Fruit fly (Drosophila melanogaster) whole organism, embryonic: ENCODE data around the gene stac.
A peak's percentile ranks its signal among the peaks of the same experiment; 100 is the strongest.

Experiments used
- Bdp1 ChIP-seq: fragments of 200-800 bp; sonication (Bioruptor generic); optimal IDR thresholded peaks from 3 replicates; lab custom pipeline; 2016; ENCODE audit warnings: missing biosample characterization, missing genetic modification characterization
- CG10147 ChIP-seq: fragments of 200-800 bp; sonication (Bioruptor generic); optimal IDR thresholded peaks from 2 replicates; lab custom pipeline; 2019; ENCODE audit warnings: missing biosample characterization, mild to moderate bottlenecking, missing genetic modification characterization, moderate library complexity
- CG10274 ChIP-seq: fragments of 200-800 bp; sonication (Bioruptor generic); optimal IDR thresholded peaks from 3 replicates; lab custom pipeline; 2017; ENCODE audit warnings: missing biosample characterization, mild to moderate bottlenecking, missing genetic modification characterization
- CG10654 ChIP-seq: fragments of 200-800 bp; sonication (Bioruptor generic); optimal IDR thresholded peaks from 2 replicates; lab custom pipeline; 2016; ENCODE audit warnings: missing biosample characterization, missing genetic modification characterization
- CG10979 ChIP-seq: fragments of 200-800 bp; sonication (Bioruptor generic); optimal IDR thresholded peaks from 2 replicates; lab custom pipeline; 2018; ENCODE audit warnings: missing biosample characterization, mild to moderate bottlenecking, missing genetic modification characterization, moderate library complexity
- CG11560 ChIP-seq: fragments of 200-800 bp; sonication (Bioruptor generic); IDR thresholded peaks from 3 replicates; pipeline ENCODE4 v1.3.6; 2022; ENCODE audit warnings: missing biosample characterization, missing genetic modification characterization
- CG13424 ChIP-seq: fragments of 200-800 bp; sonication (Bioruptor generic); optimal IDR thresholded peaks from 2 replicates; lab custom pipeline; 2019; ENCODE audit warnings: missing biosample characterization, mild to moderate bottlenecking, missing genetic modification characterization, moderate library complexity
- CG13775 ChIP-seq: fragments of 200-800 bp; sonication (Bioruptor generic); optimal IDR thresholded peaks from 3 replicates; lab custom pipeline; 2017; ENCODE audit warnings: missing biosample characterization, mild to moderate bottlenecking, missing genetic modification characterization
- CG14050 ChIP-seq: fragments of 200-800 bp; sonication (Bioruptor generic); IDR thresholded peaks from 3 replicates; pipeline ENCODE4 v1.3.6; 2022; ENCODE audit warnings: missing biosample characterization, missing genetic modification characterization
- CG2129 ChIP-seq: fragments of 200-800 bp; sonication (Bioruptor generic); IDR thresholded peaks from 2 replicates; pipeline ENCODE4 v1.3.6; 2022; ENCODE audit warnings: missing biosample characterization, missing genetic modification characterization; ENCODE audit not compliant: partially characterized antibody
- CG30431 ChIP-seq: fragments of 200-800 bp; sonication (Bioruptor generic); optimal IDR thresholded peaks from 2 replicates; lab custom pipeline; 2017; ENCODE audit warnings: missing biosample characterization, missing genetic modification characterization
- CG3065 ChIP-seq: fragments of 200-800 bp; sonication (Bioruptor generic); optimal IDR thresholded peaks from 2 replicates; lab custom pipeline; 2016; ENCODE audit warnings: missing biosample characterization, missing genetic modification characterization
- CG3847 ChIP-seq: fragments of 200-800 bp; sonication (Bioruptor generic); IDR thresholded peaks from 2 replicates; pipeline ENCODE4 v1.3.6; 2022; ENCODE audit warnings: missing biosample characterization, missing genetic modification characterization
- CG4424 ChIP-seq: fragments of 200-800 bp; sonication (Bioruptor generic); optimal IDR thresholded peaks from 3 replicates; lab custom pipeline; 2016; ENCODE audit warnings: missing biosample characterization, missing genetic modification characterization
- CG6854 ChIP-seq: fragments of 200-800 bp; sonication (Bioruptor generic); optimal IDR thresholded peaks from 3 replicates; lab custom pipeline; 2017; ENCODE audit warnings: missing biosample characterization, mild to moderate bottlenecking, missing genetic modification characterization
- CG7928 ChIP-seq: fragments of 200-800 bp; sonication (Bioruptor generic); optimal IDR thresholded peaks from 2 replicates; lab custom pipeline; 2017; ENCODE audit warnings: missing biosample characterization, mild to moderate bottlenecking, missing genetic modification characterization
- CG8388 ChIP-seq: fragments of 200-800 bp; sonication (Bioruptor generic); optimal IDR thresholded peaks from 2 replicates; lab custom pipeline; 2019; ENCODE audit warnings: missing biosample characterization, mild to moderate bottlenecking, missing genetic modification characterization, moderate library complexity
- CG9797 ChIP-seq: fragments of 200-800 bp; sonication (Bioruptor generic); optimal IDR thresholded peaks from 3 replicates; lab custom pipeline; 2018; ENCODE audit warnings: missing biosample characterization, mild to moderate bottlenecking, missing genetic modification characterization
- D19B ChIP-seq: fragments of 200-800 bp; sonication (Bioruptor generic); optimal IDR thresholded peaks from 2 replicates; lab custom pipeline; 2017; ENCODE audit warnings: missing biosample characterization, mild to moderate bottlenecking, missing genetic modification characterization
- E2f2 ChIP-seq: fragments of 200-800 bp; sonication (Bioruptor generic); IDR thresholded peaks from 2 replicates; pipeline ENCODE4 v1.3.6; 2022; ENCODE audit warnings: missing biosample characterization, missing genetic modification characterization
- Ets65A ChIP-seq: fragments of 200-800 bp; sonication (Bioruptor generic); peaks from one replicate; lab custom pipeline; 2016; ENCODE audit warnings: missing biosample characterization, missing genetic modification characterization
- Gug ChIP-seq: fragments of 200-800 bp; sonication (Bioruptor generic); IDR thresholded peaks from 4 replicates; pipeline ENCODE4 v1.3.6; 2022; ENCODE audit warnings: missing biosample characterization, missing genetic modification characterization
- Hr3 ChIP-seq: fragments of 200-800 bp; sonication (Bioruptor generic); optimal IDR thresholded peaks from 3 replicates; lab custom pipeline; 2016; ENCODE audit warnings: missing biosample characterization, missing genetic modification characterization
- Hr78 ChIP-seq, 2 experiments: fragments of 200-800 bp in 1 of 2; fragments of >200 bp in 1 of 2; sonication (Bioruptor generic) in 1 of 2; optimal IDR thresholded peaks; 2 replicates each; lab custom pipeline; 2017 to 2019; ENCODE audit warnings: missing biosample characterization in 2 of 2, missing genetic modification characterization in 2 of 2, mild to moderate bottlenecking in 1 of 2, moderate library complexity in 1 of 2
- Med ChIP-seq: fragments of 200-800 bp; sonication (Bioruptor generic); peaks from one replicate; lab custom pipeline; 2016; ENCODE audit warnings: missing biosample characterization, missing genetic modification characterization, mild to moderate bottlenecking, inconsistent platforms, moderate library complexity
- Mrtf ChIP-seq: fragments of 200-800 bp; sonication (Bioruptor generic); IDR thresholded peaks from 3 replicates; pipeline ENCODE4 v1.3.6; 2022; ENCODE audit warnings: missing biosample characterization, missing genetic modification characterization
- NC2β ChIP-seq: fragments of 200-800 bp; sonication (Bioruptor generic); optimal IDR thresholded peaks from 2 replicates; lab custom pipeline; 2016; ENCODE audit warnings: missing biosample characterization, missing genetic modification characterization
- PHDP ChIP-seq: fragments of 200-800 bp; sonication (Bioruptor generic); optimal IDR thresholded peaks from 3 replicates; lab custom pipeline; 2018; ENCODE audit warnings: missing biosample characterization, mild to moderate bottlenecking, missing genetic modification characterization, moderate library complexity
- Rfx ChIP-seq: fragments of 200-800 bp; sonication (Bioruptor generic); IDR thresholded peaks from 2 replicates; pipeline ENCODE4 v1.3.6; 2022; ENCODE audit warnings: missing biosample characterization, missing genetic modification characterization
- Six4 ChIP-seq: fragments of 200-800 bp; sonication (Bioruptor generic); optimal IDR thresholded peaks from 2 replicates; lab custom pipeline; 2016; ENCODE audit warnings: missing biosample characterization, missing genetic modification characterization
- ase ChIP-seq: fragments of 200-800 bp; sonication (Bioruptor generic); IDR thresholded peaks from 3 replicates; pipeline ENCODE4 v1.3.6; 2022; ENCODE audit warnings: missing biosample characterization, missing genetic modification characterization
- ash1 ChIP-seq: fragments of 200-800 bp; sonication (Bioruptor generic); optimal IDR thresholded peaks from 2 replicates; lab custom pipeline; 2018; ENCODE audit warnings: missing biosample characterization, mild to moderate bottlenecking, missing genetic modification characterization
- btn ChIP-seq: fragments of 200-800 bp; sonication (Bioruptor generic); optimal IDR thresholded peaks from 2 replicates; lab custom pipeline; 2016; ENCODE audit warnings: missing biosample characterization, missing genetic modification characterization
- chn ChIP-seq: fragments of 200-800 bp; sonication (Bioruptor generic); optimal IDR thresholded peaks from 2 replicates; lab custom pipeline; 2016; ENCODE audit warnings: missing biosample characterization, missing genetic modification characterization
- corto ChIP-seq: fragments of 200-800 bp; sonication (Bioruptor generic); optimal IDR thresholded peaks from 2 replicates; lab custom pipeline; 2016; ENCODE audit warnings: missing biosample characterization, mild to moderate bottlenecking, missing genetic modification characterization, moderate library complexity
- crc ChIP-seq: fragments of 200-800 bp; sonication (Bioruptor generic); optimal IDR thresholded peaks from 2 replicates; lab custom pipeline; 2016; ENCODE audit warnings: missing biosample characterization, missing genetic modification characterization
- da ChIP-seq: fragments of 200-800 bp; sonication (Bioruptor generic); optimal IDR thresholded peaks from 2 replicates; lab custom pipeline; 2016; ENCODE audit warnings: missing biosample characterization, missing genetic modification characterization
- dm ChIP-seq: fragments of 200-800 bp; sonication (Bioruptor generic); optimal IDR thresholded peaks from 3 replicates; lab custom pipeline; 2016; ENCODE audit warnings: missing biosample characterization, missing genetic modification characterization
- emc ChIP-seq: fragments of 200-800 bp; sonication (Bioruptor generic); optimal IDR thresholded peaks from 2 replicates; lab custom pipeline; 2016; ENCODE audit warnings: missing biosample characterization, missing genetic modification characterization
- grn ChIP-seq: fragments of 200-800 bp; sonication (Bioruptor generic); optimal IDR thresholded peaks from 3 replicates; lab custom pipeline; 2017; ENCODE audit warnings: missing biosample characterization, missing genetic modification characterization
- gsb ChIP-seq: fragments of 200-800 bp; sonication (Bioruptor generic); IDR thresholded peaks from 2 replicates; pipeline ENCODE4 v1.3.6; 2022; ENCODE audit warnings: missing biosample characterization, missing genetic modification characterization
- hb ChIP-seq: fragments of 200-800 bp; sonication (Bioruptor generic); IDR thresholded peaks from 3 replicates; pipeline ENCODE4 v1.3.6; 2022; ENCODE audit warnings: missing biosample characterization, missing genetic modification characterization; ENCODE audit not compliant: partially characterized antibody
- nom ChIP-seq: fragments of 200-800 bp; sonication (Bioruptor generic); optimal IDR thresholded peaks from 2 replicates; lab custom pipeline; 2017; ENCODE audit warnings: missing biosample characterization, missing genetic modification characterization, mild to moderate bottlenecking, moderate library complexity, missing genetic modification reagents
- org-1 ChIP-seq: fragments of 200-800 bp; sonication (Bioruptor generic); optimal IDR thresholded peaks from 2 replicates; lab custom pipeline; 2017; ENCODE audit warnings: missing biosample characterization, missing genetic modification characterization
- pfk ChIP-seq: fragments of 200-800 bp; sonication (Bioruptor generic); optimal IDR thresholded peaks from 2 replicates; lab custom pipeline; 2018; ENCODE audit warnings: missing biosample characterization, mild to moderate bottlenecking, missing genetic modification characterization, moderate library complexity
- ro ChIP-seq: fragments of 200-800 bp; sonication (Bioruptor generic); IDR thresholded peaks from 2 replicates; pipeline ENCODE4 v1.3.6; 2022; ENCODE audit warnings: missing biosample characterization, missing genetic modification characterization
- row ChIP-seq: fragments of 200-800 bp; sonication (Bioruptor generic); IDR thresholded peaks from 3 replicates; pipeline ENCODE4 v1.3.6; 2022; ENCODE audit warnings: missing biosample characterization, missing genetic modification characterization
- stwl ChIP-seq: fragments of 200-800 bp; sonication (Bioruptor generic); optimal IDR thresholded peaks from 3 replicates; lab custom pipeline; 2018; ENCODE audit warnings: missing biosample characterization, mild to moderate bottlenecking, missing genetic modification characterization, moderate library complexity
- twi ChIP-seq: fragments of 200-800 bp; optimal IDR thresholded peaks from 2 replicates; lab custom pipeline; 2019; ENCODE audit warnings: missing biosample characterization, mild to moderate bottlenecking, missing genetic modification characterization, moderate library complexity
- wdn ChIP-seq: fragments of 200-800 bp; sonication (Bioruptor generic); IDR thresholded peaks from 2 replicates; pipeline ENCODE4 v1.3.6; 2022; ENCODE audit warnings: missing biosample characterization, missing genetic modification characterization

Gene stac

DNA sequence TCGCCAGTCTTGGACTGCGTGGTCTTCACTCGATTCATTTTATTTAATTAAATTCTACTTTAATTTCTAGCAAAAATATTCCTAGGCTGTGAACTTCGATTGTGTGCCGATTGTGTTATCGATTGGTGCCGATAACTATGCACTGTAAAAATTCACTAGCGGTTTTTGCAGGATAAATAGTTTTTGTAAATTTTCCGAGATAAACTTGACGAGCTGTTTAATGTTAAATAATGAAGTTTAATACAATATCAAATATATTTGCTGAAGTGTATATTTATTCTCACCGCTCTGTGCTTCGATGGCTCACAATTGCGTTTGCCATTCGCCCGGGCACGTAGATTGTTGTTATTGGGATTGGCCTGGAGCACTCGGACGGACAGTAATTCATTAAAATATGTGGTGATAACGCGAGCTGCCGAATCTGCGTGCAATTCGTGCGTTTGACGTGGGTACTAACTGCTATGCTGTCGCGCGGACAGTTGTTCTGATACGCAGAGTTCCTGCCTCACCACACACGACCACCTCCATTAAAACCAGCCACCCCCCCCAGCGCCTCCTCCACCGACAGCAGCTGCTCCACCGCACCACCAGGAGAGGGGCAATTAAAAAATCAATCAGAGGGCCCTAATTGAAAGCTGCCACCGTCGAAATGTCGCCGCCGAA lies 31.1 kb upstream of the stac start, which contains the start of the genes EMC6 and Hr96 (continued):
- TF ChIP-seq hb (peak; percentile 61; the same call in 2 of the 3 replicates), wdn (GFP tag; lab: Robert Waterston, UW) (peak; percentile 93), gsb (peak; percentile 91), twi (peak; percentile 84), ase (peak; percentile 90), CG10147 (peak; percentile 90), CG9797 (GFP tag; lab: Kevin White, UChicago) (peak; percentile 59), NC2β (GFP tag; lab: Kevin White, UChicago) (peak; percentile 95), PHDP (peak; percentile 92), Hr78 (GFP tag; optimal IDR thresholded peaks at IDR 0.05; lab: Kevin White, UChicago) (no peak), CG4424 (GFP tag; lab: Kevin White, UChicago) (peak; percentile 95), Rfx (GFP tag; lab: Robert Waterston, UW) (peak; percentile 97), da (GFP tag; lab: Kevin White, UChicago) (peak; percentile 60), org-1 (GFP tag; lab: Kevin White, UChicago) (peak; percentile 78), CG10979 (tag; lab: Kevin White, UChicago) (peak; percentile 90), ash1 (GFP tag; lab: Kevin White, UChicago) (peak; percentile 83), ro (GFP tag; lab: Robert Waterston, UW) (peak; percentile 68), CG6854 (peak; percentile 83), Bdp1 (GFP tag; lab: Kevin White, UChicago) (peak; percentile 85), crc (GFP tag; lab: Kevin White, UChicago) (peak; percentile 77), CG14050 (GFP tag; lab: Robert Waterston, UW) (peak; percentile 91), CG30431 (GFP tag; lab: Kevin White, UChicago) (peak; percentile 89), CG3065 (peak; percentile 87), Gug (GFP tag; lab: Robert Waterston, UW) (peak; percentile 93), CG2129 (GFP tag; lab: Robert Waterston, UW) (0 out of 2 replicates have a peak, but pooled peaks have one; percentile 4), CG7928 (GFP tag; lab: Kevin White, UChicago) (peak; percentile 68), stwl (tag; lab: Kevin White, UChicago) (peak; percentile 80), btn (GFP tag; lab: Kevin White, UChicago) (peak; percentile 81), Hr3 (GFP tag; lab: Kevin White, UChicago) (peak; percentile 93), CG10274 (peak; percentile 57), row (GFP tag; lab: Robert Waterston, UW) (peak; percentile 97), E2f2 (GFP tag; lab: Robert Waterston, UW) (peak; percentile 75), CG13775 (GFP tag; lab: Kevin White, UChicago) (peak; percentile 94), Ets65A (GFP tag; lab: Kevin White, UChicago) (peak; percentile 99), CG11560 (peak; percentile 81), corto (GFP tag; lab: Kevin White, UChicago) (peak; percentile 80), Mrtf (GFP tag; lab: Robert Waterston, UW) (peak; percentile 91), CG3847 (GFP tag; lab: Robert Waterston, UW) (peak; percentile 95), dm (peak; percentile 84), chn (GFP tag; lab: Kevin White, UChicago) (peak; percentile 96), emc (GFP tag; lab: Kevin White, UChicago) (peak; percentile 82), Six4 (GFP tag; lab: Kevin White, UChicago) (peak; percentile 91), D19B (GFP tag; lab: Kevin White, UChicago) (peak; percentile 81), nom (GFP tag; lab: Kevin White, UChicago) (peak; percentile 80), pfk (GFP tag; lab: Kevin White, UChicago) (peak; percentile 29), CG8388 (peak; percentile 87), CG13424 (tag; lab: Kevin White, UChicago) (peak; percentile 94), Med (GFP tag; lab: Kevin White, UChicago) (peak; percentile 99), CG10654 (GFP tag; lab: Kevin White, UChicago) (peak; percentile 93), grn (peak; percentile 78)
